Fruit fly (Drosophila melanogaster): ENCODE measurements around the gene GMF.
A peak's percentile ranks its signal among the peaks of the same experiment; 100 is the strongest.

Gene GMF

DNA sequence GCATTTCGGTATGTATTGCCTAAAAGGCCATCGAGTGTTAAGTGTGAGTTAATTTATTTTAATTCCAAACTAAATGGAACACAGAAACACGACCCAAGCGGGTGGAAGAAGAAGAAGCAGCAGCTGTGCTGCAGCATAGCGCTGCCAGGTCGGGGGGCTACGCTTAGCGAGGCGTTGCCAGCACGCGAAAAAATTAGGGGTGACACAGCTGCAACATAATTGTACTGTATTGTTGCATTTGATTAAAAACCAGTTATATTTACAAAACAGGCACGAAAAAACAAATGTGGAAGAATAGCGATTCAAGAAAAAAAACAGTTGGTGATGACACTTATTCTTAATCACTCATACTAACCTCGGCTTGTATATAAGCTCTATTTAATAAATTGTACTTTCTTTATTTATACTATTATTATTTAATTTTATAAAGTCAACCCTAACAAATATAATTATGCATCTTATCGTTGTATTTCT, 47.4 kb upstream of the GMF start (continued):
- TF ChIP-seq CG8359 (GFP tag; optimal IDR thresholded peaks at IDR 0.05; ENCODE audit: borderline replicate concordance) = no peak
- TF ChIP-seq CG30431 (GFP tag; optimal IDR thresholded peaks at IDR 0.05) = peak; percentile 49
- peak; percentile 70 for TF ChIP-seq tgo (GFP tag; IDR thresholded peaks at IDR 0.05)
- TF ChIP-seq cwo (GFP tag; optimal IDR thresholded peaks at IDR 0.05) = peak; percentile 58
- TF ChIP-seq Dfd (GFP tag; optimal IDR thresholded peaks at IDR 0.05) = no peak
- TF ChIP-seq CG13775 (GFP tag; optimal IDR thresholded peaks at IDR 0.05) = peak; percentile 80
- peak; percentile 14 for TF ChIP-seq zf30C (GFP tag; optimal IDR thresholded peaks at IDR 0.05)
- TF ChIP-seq CG14667 (GFP tag; IDR thresholded peaks at IDR 0.05) = peak; percentile 75; the same call in 1 of the 2 replicates
- no peak for TF ChIP-seq Hmx (GFP tag; optimal IDR thresholded peaks at IDR 0.05)
- peak; percentile 35 for TF ChIP-seq CG17802 (tag; optimal IDR thresholded peaks at IDR 0.05)
- no peak for TF ChIP-seq Six4 (GFP tag; optimal IDR thresholded peaks at IDR 0.05)
- TF ChIP-seq nerfin-2 (GFP tag; IDR thresholded peaks at IDR 0.05; ENCODE audit: partially characterized antibody) = 0 out of 2 replicates have a peak, but pooled peaks have one; percentile 21
- TF ChIP-seq ssp (GFP tag; IDR thresholded peaks at IDR 0.05) = peak; percentile 65
- TF ChIP-seq Pdp1 (GFP tag; optimal IDR thresholded peaks at IDR 0.05) = peak; percentile 14 to 61
- no peak for TF ChIP-seq CG10462 (GFP tag; optimal IDR thresholded peaks at IDR 0.05)
- peak; percentile 69 to 80 for TF ChIP-seq dpn (GFP tag; optimal IDR thresholded peaks at IDR 0.05)
- no peak for TF ChIP-seq btn (GFP tag; optimal IDR thresholded peaks at IDR 0.05)
- TF ChIP-seq D19A (tag; optimal IDR thresholded peaks at IDR 0.05) = no peak
- TF ChIP-seq CG13296 (GFP tag; optimal IDR thresholded peaks at IDR 0.05) = peak; percentile 72
- peak; percentile 27 for TF ChIP-seq Bteb2 (GFP tag; optimal IDR thresholded peaks at IDR 0.05)
- TF ChIP-seq pros (GFP tag; optimal IDR thresholded peaks at IDR 0.05) = no peak
- peak; percentile 81 for TF ChIP-seq CG13424 (tag; optimal IDR thresholded peaks at IDR 0.05)
- no peak for TF ChIP-seq CG2129 (GFP tag; IDR thresholded peaks at IDR 0.05; ENCODE audit: partially characterized antibody)
- peak; percentile 1 for TF ChIP-seq CG18764 (GFP tag; optimal IDR thresholded peaks at IDR 0.05)
- TF ChIP-seq Nf-YB (GFP tag; optimal IDR thresholded peaks at IDR 0.05) = peak; percentile 29
- peak; percentile 74 for TF ChIP-seq H15 (GFP tag; IDR thresholded peaks at IDR 0.05)
- TF ChIP-seq CG15601 (tag; optimal IDR thresholded peaks at IDR 0.05) = no peak
- TF ChIP-seq nau (GFP tag; optimal IDR thresholded peaks at IDR 0.05) = no peak
- TF ChIP-seq gce (GFP tag; IDR thresholded peaks at IDR 0.05) = peak; percentile 68; the same call in 1 of the 3 replicates
- TF ChIP-seq E2f1 (GFP tag; IDR thresholded peaks at IDR 0.05) = peak; percentile 70
- TF ChIP-seq sqz (GFP tag; optimal IDR thresholded peaks at IDR 0.05) = peak; percentile 82
- no peak for TF ChIP-seq CG14860 (GFP tag; IDR thresholded peaks at IDR 0.05; ENCODE audit: partially characterized antibody)
- peak; percentile 65 for TF ChIP-seq Myb (GFP tag; optimal IDR thresholded peaks at IDR 0.05)
- TF ChIP-seq CG15696 (tag; optimal IDR thresholded peaks at IDR 0.05) = peak; percentile 59
- TF ChIP-seq Xrp1 (GFP tag; IDR thresholded peaks at IDR 0.05) = peak; percentile 64
- TF ChIP-seq CG15514 (GFP tag; optimal IDR thresholded peaks at IDR 0.05) = peak; percentile 60
- TF ChIP-seq CG6654 (GFP tag; optimal IDR thresholded peaks at IDR 0.05) = peak; percentile 15
- TF ChIP-seq mam (GFP tag; optimal IDR thresholded peaks at IDR 0.05) = peak; percentile 82
- TF ChIP-seq CG31441 (GFP tag; IDR thresholded peaks at IDR 0.05) = no peak
- TF ChIP-seq vvl (GFP tag; IDR thresholded peaks at IDR 0.05) = peak; percentile 95
- no peak; the same call in 1 of the 2 replicates for TF ChIP-seq CG10959 (GFP tag; IDR thresholded peaks at IDR 0.05)
- TF ChIP-seq Dbx (GFP tag; IDR thresholded peaks at IDR 0.05) = peak; percentile 84; the same call in 2 of the 3 replicates
- no peak for TF ChIP-seq HHEX (GFP tag; optimal IDR thresholded peaks at IDR 0.05)
- peak; percentile 98 for TF ChIP-seq CG17385 (GFP tag; optimal IDR thresholded peaks at IDR 0.05)
- no peak for TF ChIP-seq bigmax (GFP tag; optimal IDR thresholded peaks at IDR 0.05)
- no peak for TF ChIP-seq sima (GFP tag; optimal IDR thresholded peaks at IDR 0.05)
- TF ChIP-seq CG4730 (GFP tag; IDR thresholded peaks at IDR 0.05) = peak; percentile 69
- TF ChIP-seq C15 (GFP tag; IDR thresholded peaks at IDR 0.05) = no peak
- TF ChIP-seq Blimp-1 (GFP tag; optimal IDR thresholded peaks at IDR 0.05) = no peak
- TF ChIP-seq fd96Cb (tag; optimal IDR thresholded peaks at IDR 0.05) = peak; percentile 45

Measured in whole organism, embryonic.